Fruit fly (Drosophila melanogaster) whole organism, embryonic: ENCODE results near the gene Prosbeta2.

Source experiments
- Atf-2 ChIP-seq: fragments of 200-800 bp; sonication (Bioruptor generic); optimal IDR thresholded peaks from 2 replicates; lab custom pipeline; 2016; ENCODE audit warnings: missing biosample characterization, missing genetic modification characterization
- B-H1 ChIP-seq: fragments of 200-800 bp; sonication (Bioruptor generic); IDR thresholded peaks from 3 replicates; pipeline ENCODE4 v1.3.6; 2022; ENCODE audit warnings: missing biosample characterization, missing genetic modification characterization
- CG10209 ChIP-seq: fragments of 200-800 bp; sonication (Bioruptor generic); optimal IDR thresholded peaks from 3 replicates; lab custom pipeline; 2017; ENCODE audit warnings: missing biosample characterization, mild to moderate bottlenecking, missing genetic modification characterization, missing genetic modification reagents
- CG10321 ChIP-seq: fragments of 200-800 bp; sonication (Bioruptor generic); IDR thresholded peaks from 2 replicates; pipeline ENCODE4 v1.3.6; 2022; ENCODE audit warnings: missing biosample characterization, missing genetic modification characterization
- CG12942 ChIP-seq: fragments of 200-800 bp; sonication (Bioruptor generic); optimal IDR thresholded peaks from 3 replicates; lab custom pipeline; 2016; ENCODE audit warnings: missing biosample characterization, missing genetic modification characterization
- CG13775 ChIP-seq: fragments of 200-800 bp; sonication (Bioruptor generic); optimal IDR thresholded peaks from 3 replicates; lab custom pipeline; 2017; ENCODE audit warnings: missing biosample characterization, mild to moderate bottlenecking, missing genetic modification characterization
- CG15479 ChIP-seq: fragments of 200-800 bp; sonication (Bioruptor generic); optimal IDR thresholded peaks from 3 replicates; lab custom pipeline; 2019; ENCODE audit warnings: missing biosample characterization, mild to moderate bottlenecking, missing genetic modification characterization, moderate library complexity
- CG17829 ChIP-seq: fragments of 200-800 bp; optimal IDR thresholded peaks from 2 replicates; lab custom pipeline; 2019; ENCODE audit warnings: missing biosample characterization, mild to moderate bottlenecking, missing genetic modification characterization, moderate library complexity
- CG17912 ChIP-seq: fragments of 200-800 bp; sonication (Bioruptor generic); optimal IDR thresholded peaks from 2 replicates; lab custom pipeline; 2018; ENCODE audit warnings: missing biosample characterization, mild to moderate bottlenecking, missing genetic modification characterization
- CG18011 ChIP-seq: fragments of 200-800 bp; sonication (Bioruptor generic); optimal IDR thresholded peaks from 2 replicates; lab custom pipeline; 2017; ENCODE audit warnings: missing biosample characterization, missing genetic modification characterization, mild to moderate bottlenecking, moderate library complexity, missing genotype
- CG2202 ChIP-seq: fragments of 200-800 bp; sonication (Bioruptor generic); optimal IDR thresholded peaks from 2 replicates; lab custom pipeline; 2018; ENCODE audit warnings: missing biosample characterization, mild to moderate bottlenecking, missing genetic modification characterization
- CG30403 ChIP-seq: fragments of 200-800 bp; sonication (Bioruptor generic); optimal IDR thresholded peaks from 3 replicates; lab custom pipeline; 2016; ENCODE audit warnings: missing biosample characterization, missing genetic modification characterization
- CG31224 ChIP-seq: fragments of 200-800 bp; sonication (Bioruptor generic); IDR thresholded peaks from 2 replicates; pipeline ENCODE4 v1.3.6; 2022; ENCODE audit warnings: missing biosample characterization, missing genetic modification characterization
- CG3838 ChIP-seq: fragments of 200-800 bp; sonication (Bioruptor generic); optimal IDR thresholded peaks from 3 replicates; lab custom pipeline; 2016; ENCODE audit warnings: missing biosample characterization, missing genetic modification characterization
- CG43689 ChIP-seq: fragments of 200-800 bp; sonication (Bioruptor generic); IDR thresholded peaks from 2 replicates; pipeline ENCODE4 v1.3.6; 2022; ENCODE audit warnings: missing biosample characterization, missing genetic modification characterization
- CG5180 ChIP-seq: fragments of 200-800 bp; sonication (Bioruptor generic); optimal IDR thresholded peaks from 3 replicates; lab custom pipeline; 2017; ENCODE audit warnings: missing biosample characterization, missing genetic modification characterization, mild to moderate bottlenecking, moderate library complexity, missing genetic modification reagents
- CG6654 ChIP-seq: fragments of 200-800 bp; sonication (Bioruptor generic); optimal IDR thresholded peaks from 2 replicates; lab custom pipeline; 2017; ENCODE audit warnings: missing biosample characterization, mild to moderate bottlenecking, missing genetic modification characterization
- CG6683 ChIP-seq: fragments of 200-800 bp; sonication (Bioruptor generic); optimal IDR thresholded peaks from 2 replicates; lab custom pipeline; 2017; ENCODE audit warnings: missing biosample characterization, mild to moderate bottlenecking, missing genetic modification characterization, missing genetic modification reagents
- CG6813 ChIP-seq: fragments of 200-800 bp; sonication (Bioruptor generic); optimal IDR thresholded peaks from 2 replicates; lab custom pipeline; 2017; ENCODE audit warnings: missing biosample characterization, missing genetic modification characterization, mild to moderate bottlenecking, moderate library complexity, missing genetic modification reagents
- CG8388 ChIP-seq: fragments of 200-800 bp; sonication (Bioruptor generic); optimal IDR thresholded peaks from 2 replicates; lab custom pipeline; 2019; ENCODE audit warnings: missing biosample characterization, mild to moderate bottlenecking, missing genetic modification characterization, moderate library complexity
- CG9437 ChIP-seq: fragments of 200-800 bp; sonication (Bioruptor generic); optimal IDR thresholded peaks from 2 replicates; lab custom pipeline; 2018; ENCODE audit warnings: missing biosample characterization, mild to moderate bottlenecking, missing genetic modification characterization
- CG9609 ChIP-seq: fragments of 200-800 bp; sonication (Bioruptor generic); optimal IDR thresholded peaks from 3 replicates; lab custom pipeline; 2016; ENCODE audit warnings: missing biosample characterization, missing genetic modification characterization
- D19A ChIP-seq: fragments of 200-800 bp; optimal IDR thresholded peaks from 3 replicates; lab custom pipeline; 2019; ENCODE audit warnings: missing biosample characterization, mild to moderate bottlenecking, missing genetic modification characterization, moderate library complexity
- Dip2 ChIP-seq: fragments of 200-800 bp; sonication (Bioruptor generic); IDR thresholded peaks from 2 replicates; pipeline ENCODE4 v1.3.6; 2022; ENCODE audit warnings: missing biosample characterization, missing genetic modification characterization
- Fer3 ChIP-seq: fragments of 200-800 bp; sonication (Bioruptor generic); optimal IDR thresholded peaks from 2 replicates; lab custom pipeline; 2018; ENCODE audit warnings: missing biosample characterization, mild to moderate bottlenecking, missing genetic modification characterization, moderate library complexity
- Hmr ChIP-seq: fragments of 200-800 bp; sonication (Bioruptor generic); optimal IDR thresholded peaks from 3 replicates; lab custom pipeline; 2017; ENCODE audit warnings: mild to moderate bottlenecking, missing biosample characterization, missing genetic modification reagents, missing genetic modification characterization
- Max ChIP-seq: fragments of 200-800 bp; sonication (Bioruptor generic); optimal IDR thresholded peaks from 2 replicates; lab custom pipeline; 2016; ENCODE audit warnings: missing biosample characterization, mild to moderate bottlenecking, missing genetic modification characterization
- Nf-YC ChIP-seq: fragments of 200-800 bp; optimal IDR thresholded peaks from 3 replicates; lab custom pipeline; 2019; ENCODE audit warnings: missing biosample characterization, mild to moderate bottlenecking, missing genetic modification characterization, moderate library complexity
- Oaz ChIP-seq: fragments of 200-800 bp; sonication (Bioruptor generic); IDR thresholded peaks from 2 replicates; pipeline ENCODE4 v1.3.6; 2022; ENCODE audit warnings: missing biosample characterization, missing genetic modification characterization
- Opbp ChIP-seq: fragments of 200-800 bp; sonication (Bioruptor generic); IDR thresholded peaks from 3 replicates; pipeline ENCODE4 v1.3.6; 2022; ENCODE audit warnings: missing biosample characterization, missing genetic modification characterization; ENCODE audit not compliant: partially characterized antibody
- Optix ChIP-seq: fragments of 200-800 bp; sonication (Bioruptor generic); IDR thresholded peaks from 3 replicates; pipeline ENCODE4 v1.3.6; 2022; ENCODE audit warnings: missing biosample characterization, missing genetic modification characterization
- Scr ChIP-seq: fragments of 200-800 bp; sonication (Bioruptor generic); IDR thresholded peaks from 2 replicates; pipeline ENCODE4 v1.3.6; 2022; ENCODE audit warnings: missing biosample characterization, missing genetic modification characterization; ENCODE audit not compliant: partially characterized antibody
- Side ChIP-seq: fragments of 200-800 bp; sonication (Bioruptor generic); optimal IDR thresholded peaks from 2 replicates; lab custom pipeline; 2016; ENCODE audit warnings: missing biosample characterization, missing genetic modification characterization
- TFAM ChIP-seq: fragments of 200-800 bp; sonication (Bioruptor generic); optimal IDR thresholded peaks from 2 replicates; lab custom pipeline; 2017; ENCODE audit warnings: missing biosample characterization, missing genetic modification characterization, inconsistent platforms
- abd-A ChIP-seq: fragments of 200-800 bp; sonication (Bioruptor generic); optimal IDR thresholded peaks from 3 replicates; lab custom pipeline; 2019; ENCODE audit warnings: missing biosample characterization, mild to moderate bottlenecking, missing genetic modification characterization, moderate library complexity
- danr ChIP-seq: fragments of 200-800 bp; sonication (Bioruptor generic); IDR thresholded peaks from 2 replicates; pipeline ENCODE4 v1.3.6; 2022; ENCODE audit warnings: missing biosample characterization, missing genetic modification characterization
- disco-r ChIP-seq: fragments of 200-800 bp; sonication (Bioruptor generic); optimal IDR thresholded peaks from 2 replicates; lab custom pipeline; 2016; ENCODE audit warnings: missing biosample characterization, missing genetic modification characterization
- dm ChIP-seq: fragments of 200-800 bp; sonication (Bioruptor generic); optimal IDR thresholded peaks from 3 replicates; lab custom pipeline; 2016; ENCODE audit warnings: missing biosample characterization, missing genetic modification characterization
- esg ChIP-seq: fragments of 200-800 bp; sonication (Bioruptor generic); conservative IDR thresholded peaks from 2 replicates; pipeline ENCODE4 v1.3.6; 2022; ENCODE audit warnings: missing biosample characterization, missing genetic modification characterization
- kni ChIP-seq: fragments of 200-800 bp; sonication (Bioruptor generic); optimal IDR thresholded peaks from 3 replicates; lab custom pipeline; 2017; ENCODE audit warnings: mild to moderate bottlenecking, missing biosample characterization, missing genetic modification reagents, missing genetic modification characterization
- lilli ChIP-seq: fragments of 200-800 bp; sonication (Bioruptor generic); optimal IDR thresholded peaks from 3 replicates; lab custom pipeline; 2016; ENCODE audit warnings: missing biosample characterization, missing genetic modification characterization
- nmo ChIP-seq: fragments of 200-800 bp; sonication (Bioruptor generic); optimal IDR thresholded peaks from 2 replicates; lab custom pipeline; 2018; ENCODE audit warnings: missing biosample characterization, mild to moderate bottlenecking, missing genetic modification characterization, moderate library complexity
- oc ChIP-seq: fragments of 200-800 bp; sonication (Bioruptor generic); optimal IDR thresholded peaks from 2 replicates; lab custom pipeline; 2018; ENCODE audit warnings: missing biosample characterization, mild to moderate bottlenecking, missing genetic modification characterization, moderate library complexity
- otp ChIP-seq: fragments of 200-800 bp; sonication (Bioruptor generic); IDR thresholded peaks from 3 replicates; pipeline ENCODE4, ENCODE4 v1.3.6; 2022; ENCODE audit warnings: missing biosample characterization, missing genetic modification characterization
- sens-2 ChIP-seq: fragments of 200-800 bp; sonication (Bioruptor generic); IDR thresholded peaks from 2 replicates; pipeline ENCODE4 v1.3.6; 2022; ENCODE audit warnings: missing biosample characterization, missing genetic modification characterization
- sna ChIP-seq: fragments of 200-800 bp; sonication (Bioruptor generic); IDR thresholded peaks from 2 replicates; pipeline ENCODE4 v1.3.6; 2022; ENCODE audit warnings: missing biosample characterization, missing genetic modification characterization; ENCODE audit not compliant: partially characterized antibody
- tgo ChIP-seq: fragments of 200-800 bp; sonication (Bioruptor generic); IDR thresholded peaks from 3 replicates; pipeline ENCODE4 v1.3.6; 2022; ENCODE audit warnings: missing biosample characterization, missing genetic modification characterization
- tx ChIP-seq: fragments of 200-800 bp; sonication (Bioruptor generic); optimal IDR thresholded peaks from 2 replicates; lab custom pipeline; 2016; ENCODE audit warnings: missing biosample characterization, missing genetic modification characterization
- wdn ChIP-seq: fragments of 200-800 bp; sonication (Bioruptor generic); IDR thresholded peaks from 2 replicates; pipeline ENCODE4 v1.3.6; 2022; ENCODE audit warnings: missing biosample characterization, missing genetic modification characterization

Prosbeta2 gene

dm6 chr3L:15013957-15014692, 14.4 kb downstream of the Prosbeta2 start, which contains the start of gene Reck (continued):
- TF ChIP-seq CG10209 (GFP tag; lab: Kevin White, UChicago) (peak; percentile 73), Fer3 (tag; lab: Kevin White, UChicago) (peak; percentile 79), CG2202 (tag; lab: Kevin White, UChicago) (peak; percentile 71), kni (no peak), Side (peak; percentile 25), dm (GFP tag; lab: Kevin White, UChicago) (no peak), CG31224 (GFP tag; lab: Robert Waterston, UW) (peak; percentile 55), danr (GFP tag; lab: Robert Waterston, UW) (no peak), tx (GFP tag; lab: Kevin White, UChicago) (peak; percentile 12), CG3838 (GFP tag; lab: Kevin White, UChicago) (peak; percentile 39), CG18011 (GFP tag; lab: Kevin White, UChicago) (peak; percentile 56), oc (peak; percentile 80), nmo (GFP tag; lab: Kevin White, UChicago) (peak; percentile 82), CG13775 (peak; percentile 79), CG15479 (GFP tag; lab: Kevin White, UChicago) (no peak), CG17912 (no peak), lilli (GFP tag; lab: Kevin White, UChicago) (peak; percentile 71), CG6654 (GFP tag; lab: Kevin White, UChicago) (peak; percentile 15), wdn (GFP tag; lab: Robert Waterston, UW) (no peak), Nf-YC (peak; percentile 40), CG6813 (GFP tag; lab: Kevin White, UChicago) (peak; percentile 86), CG43689 (GFP tag; lab: Robert Waterston, UW) (peak; percentile 48; the same call in 1 of the 2 replicates), Optix (GFP tag; lab: Robert Waterston, UW) (peak; percentile 68; the same call in 2 of the 3 replicates), CG30403 (peak; percentile 82), Dip2 (GFP tag; lab: Robert Waterston, UW) (no peak), D19A (tag; lab: Kevin White, UChicago) (peak; percentile 78), CG8388 (GFP tag; lab: Kevin White, UChicago) (peak; percentile 88), CG17829 (peak; percentile 89), Scr (no peak), otp (GFP tag; lab: Robert Waterston, UW) (peak; percentile 79; the same call in 2 of the 3 replicates), TFAM (GFP tag; lab: Kevin White, UChicago) (peak; percentile 4), esg (GFP tag; lab: Robert Waterston, UW) (peak; percentile 76), Oaz (GFP tag; lab: Robert Waterston, UW) (peak; percentile 57; the same call in 1 of the 2 replicates), sens-2 (GFP tag; lab: Robert Waterston, UW) (peak; percentile 85), CG10321 (GFP tag; lab: Robert Waterston, UW) (peak; percentile 59; the same call in 1 of the 2 replicates), Hmr (GFP tag; lab: Kevin White, UChicago) (peak; percentile 56), Max (GFP tag; lab: Kevin White, UChicago) (peak; percentile 71), CG12942 (GFP tag; lab: Kevin White, UChicago) (peak; percentile 68), Atf-2 (GFP tag; lab: Kevin White, UChicago) (peak; percentile 11), CG5180 (GFP tag; lab: Kevin White, UChicago) (peak; percentile 72), Opbp (GFP tag; lab: Robert Waterston, UW) (no peak), CG6683 (GFP tag; lab: Kevin White, UChicago) (peak; percentile 65), tgo (GFP tag; lab: Robert Waterston, UW) (peak; percentile 72), B-H1 (GFP tag; lab: Robert Waterston, UW) (peak; percentile 77; the same call in 2 of the 3 replicates), CG9437 (GFP tag; lab: Kevin White, UChicago) (peak; percentile 62), sna (no peak), CG9609 (GFP tag; lab: Kevin White, UChicago) (peak; percentile 46), disco-r (GFP tag; lab: Kevin White, UChicago) (no peak), abd-A (no peak)
